Worm (Caenorhabditis elegans): Measurements from ENCODE around the gene mau-8.

Gene mau-8

DNA sequence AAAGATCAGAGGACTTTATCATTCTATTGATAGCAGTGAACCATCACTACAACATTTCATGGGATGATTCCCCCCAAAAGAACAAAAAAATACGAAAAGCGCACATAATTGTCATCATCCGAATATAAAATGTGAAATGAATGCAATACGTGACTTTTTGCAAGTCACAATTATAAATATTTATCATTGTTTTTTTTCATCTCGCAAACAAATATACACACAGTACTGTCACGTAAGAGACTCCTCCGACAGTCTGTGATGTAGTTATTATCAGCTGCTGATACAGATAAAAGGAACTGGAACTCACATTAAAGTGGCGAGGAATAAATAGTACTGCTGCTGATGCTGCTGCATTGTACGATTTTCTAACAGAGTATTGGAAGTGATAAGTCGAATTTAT, 18.6 kb downstream of the mau-8 start:
- no peak for TF ChIP-seq snpc-4 (tag; optimal IDR thresholded peaks at IDR 0.05)

DNA sequence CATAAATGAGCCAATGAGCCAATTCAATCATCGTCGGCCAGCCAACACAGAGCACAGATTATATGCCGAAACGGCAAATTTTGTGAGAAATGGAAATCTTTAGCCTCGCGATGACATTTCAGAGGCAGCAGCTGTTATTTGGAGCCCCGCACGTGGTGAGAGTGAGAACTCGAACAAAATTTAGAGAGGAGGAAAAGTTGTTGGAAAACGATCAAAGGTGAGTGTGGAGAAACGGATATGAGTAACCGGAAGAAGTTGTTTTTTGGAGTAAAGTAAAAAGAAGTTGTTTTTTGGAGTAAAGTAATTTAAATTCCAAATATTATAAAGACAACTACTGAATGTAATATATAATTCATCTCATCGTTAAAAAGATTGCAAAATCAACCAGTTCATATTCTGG, 20.9 kb downstream of the mau-8 start, which contains the start of gene Y62E10A.13:
Y62E10A.13 (minus strand) TSS at position 326 of the 400 bp plus-strand sequence.
- TF ChIP-seq cnd-1 (tag; optimal IDR thresholded peaks at IDR 0.05) (no peak), flh-1 (GFP tag; optimal IDR thresholded peaks at IDR 0.05) (no peak), drap-1 (GFP tag; optimal IDR thresholded peaks at IDR 0.05) (no peak), lin-13 (tag; optimal IDR thresholded peaks at IDR 0.05) (no peak), hlh-1 (tag; optimal IDR thresholded peaks at IDR 0.05) (no peak), unc-120 (tag; optimal IDR thresholded peaks at IDR 0.05; ENCODE audit: poor library complexity, severe bottlenecking) (no peak), ztf-11 (tag; optimal IDR thresholded peaks at IDR 0.05) (no peak), bed-3 (GFP tag; optimal IDR thresholded peaks at IDR 0.05) (no peak), sptf-1 (tag; optimal IDR thresholded peaks at IDR 0.05) (no peak), zip-8 (tag; optimal IDR thresholded peaks at IDR 0.05) (no peak), pha-4 (tag; optimal IDR thresholded peaks at IDR 0.05) (no peak), nhr-12 (tag; optimal IDR thresholded peaks at IDR 0.05) (no peak), mab-5 (tag; optimal IDR thresholded peaks at IDR 0.05) (no peak), unc-39 (tag; optimal IDR thresholded peaks at IDR 0.05) (no peak), ceh-83 (GFP tag; optimal IDR thresholded peaks at IDR 0.05) (no peak), nhr-237 (tag; optimal IDR thresholded peaks at IDR 0.05) (no peak), elt-1 (tag; optimal IDR thresholded peaks at IDR 0.05; ENCODE audit: borderline replicate concordance, insufficient read depth) (no peak)

DNA sequence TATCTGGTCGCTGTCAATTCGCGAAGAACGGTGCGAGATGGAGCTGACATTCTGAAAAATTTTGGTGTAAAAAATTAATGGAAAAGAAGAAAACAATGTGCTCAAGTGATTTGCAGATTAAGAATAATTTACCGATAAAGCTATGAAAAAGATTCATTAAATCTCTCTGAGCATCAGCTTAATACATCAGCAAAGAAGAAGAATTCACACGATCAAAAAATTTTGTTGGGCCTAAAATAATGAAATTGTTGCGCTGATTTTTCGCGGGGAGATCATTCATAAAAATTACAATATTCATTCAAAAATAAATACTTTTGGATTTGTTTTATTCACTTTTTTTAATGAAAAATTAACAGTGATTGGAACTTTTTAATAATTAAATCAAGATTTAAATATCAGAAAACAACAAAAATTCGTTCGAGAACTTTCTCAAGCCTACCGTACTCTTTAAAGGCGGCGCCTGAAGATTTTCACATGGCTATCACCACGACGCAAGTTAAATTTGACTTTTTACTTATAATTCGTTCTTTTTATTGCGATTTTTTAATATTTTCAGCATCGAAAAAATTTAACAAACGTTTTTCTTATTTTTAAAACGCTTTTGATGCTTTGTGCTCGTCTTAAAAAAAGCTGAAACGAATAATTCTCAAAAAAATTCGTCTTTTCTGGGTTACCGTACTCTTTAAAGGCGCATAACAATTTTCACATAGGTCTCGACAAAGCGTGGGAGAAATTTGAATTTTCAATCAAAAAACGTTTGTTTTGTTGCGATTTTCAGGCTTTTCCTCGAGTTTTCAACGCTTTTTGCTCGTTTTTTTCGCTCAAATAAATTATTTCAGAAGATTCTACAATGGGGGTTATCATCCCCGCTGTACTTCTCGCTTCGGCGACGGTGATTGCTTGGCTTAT, 22.9 kb downstream of the mau-8 start, which contains the start of the genes memi-2 and cyp-31A5:
memi-2 (minus strand) TSS at position 51 of the 909 bp plus-strand sequence.
cyp-31A5 (plus strand) TSS at position 834 of the 909 bp plus-strand sequence.
- no peak for TF ChIP-seq nhr-76 (tag; optimal IDR thresholded peaks at IDR 0.05)
- TF ChIP-seq bed-3 (GFP tag; optimal IDR thresholded peaks at IDR 0.05) = no peak
- no peak for TF ChIP-seq sptf-1 (tag; optimal IDR thresholded peaks at IDR 0.05)
- no peak for TF ChIP-seq elt-1 (tag; optimal IDR thresholded peaks at IDR 0.05; ENCODE audit: borderline replicate concordance, insufficient read depth)
- TF ChIP-seq nhr-2 (tag; optimal IDR thresholded peaks at IDR 0.05) = no peak
- no peak for TF ChIP-seq snpc-4 (tag; optimal IDR thresholded peaks at IDR 0.05)

DNA sequence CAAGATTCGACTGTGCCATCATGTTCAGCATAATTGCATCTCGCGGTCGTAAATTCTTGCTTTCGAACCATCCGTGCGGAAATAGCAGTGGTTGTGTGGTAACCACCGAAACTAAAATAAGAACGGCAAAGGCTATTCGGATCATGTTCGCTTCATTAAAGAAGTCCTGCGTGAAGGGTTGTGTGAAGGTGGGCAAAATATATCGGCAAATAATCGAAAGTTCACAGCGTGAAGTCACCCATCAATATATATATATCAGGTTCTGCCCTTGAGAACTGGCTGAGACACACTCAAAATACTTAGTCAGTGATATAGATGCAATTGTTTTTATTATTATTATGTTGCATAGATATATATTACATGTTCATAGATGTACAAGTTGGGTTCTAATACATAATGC, 30.2 kb downstream of the mau-8 start, which contains the start of gene Y62E10A.19:
Y62E10A.19 (minus strand) TSS at position 289 of the 400 bp plus-strand sequence.
- no peak for TF ChIP-seq sem-2 (GFP tag; optimal IDR thresholded peaks at IDR 0.05)
- no peak for TF ChIP-seq ceh-39 (tag; optimal IDR thresholded peaks at IDR 0.05)
- TF ChIP-seq unc-62 (GFP tag; optimal IDR thresholded peaks at IDR 0.05) = no peak
- peak; percentile 7 for TF ChIP-seq blmp-1 (tag; optimal IDR thresholded peaks at IDR 0.05)
- TF ChIP-seq unc-39 (tag; optimal IDR thresholded peaks at IDR 0.05) = no peak
- no peak for TF ChIP-seq nhr-28 (tag; optimal IDR thresholded peaks at IDR 0.05)

DNA sequence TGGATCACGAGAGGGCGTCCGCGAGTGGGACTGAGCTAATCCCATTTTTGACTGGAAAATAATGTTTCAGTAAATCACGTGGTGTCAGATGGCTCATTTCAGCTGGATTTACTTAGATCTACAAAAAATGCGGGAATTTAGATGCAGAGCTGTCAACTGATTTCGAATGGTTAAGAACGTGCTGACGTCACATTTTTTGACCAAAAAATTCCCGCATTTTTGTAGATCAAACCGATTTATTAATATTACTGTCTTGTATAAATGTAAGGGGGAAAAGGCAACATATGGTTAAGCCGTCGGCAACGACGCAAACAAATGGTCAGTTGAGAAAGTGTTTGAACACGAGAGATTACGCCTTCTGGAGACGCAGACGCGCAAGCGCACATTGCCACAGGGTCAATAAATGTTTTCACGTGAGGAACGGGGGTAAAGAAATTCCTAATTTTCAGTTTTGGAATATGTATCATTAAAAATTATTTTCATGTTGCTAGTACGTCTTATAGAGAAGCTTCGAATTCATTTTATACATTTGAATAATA, 35.1 kb downstream of the mau-8 start, which contains the start of gene gcl-1:
gcl-1 (minus strand) TSS at position 51 of the 539 bp plus-strand sequence.
- TF ChIP-seq M03D4.4 (tag; optimal IDR thresholded peaks at IDR 0.05) = no peak
- no peak for TF ChIP-seq nhr-237 (tag; optimal IDR thresholded peaks at IDR 0.05)
- TF ChIP-seq snpc-4 (tag; optimal IDR thresholded peaks at IDR 0.05) = no peak
- peak; percentile 17 for TF ChIP-seq ces-1 (GFP tag; optimal IDR thresholded peaks at IDR 0.05)
- no peak for TF ChIP-seq drap-1 (GFP tag; optimal IDR thresholded peaks at IDR 0.05)
- TF ChIP-seq lsy-2 (tag; optimal IDR thresholded peaks at IDR 0.05) = no peak
- TF ChIP-seq lin-32 (GFP tag; optimal IDR thresholded peaks at IDR 0.05) = no peak
- peak; percentile 7 for TF ChIP-seq hlh-1 (tag; optimal IDR thresholded peaks at IDR 0.05)
- peak; percentile 3 for TF ChIP-seq cnd-1 (tag; optimal IDR thresholded peaks at IDR 0.05)
- no peak for TF ChIP-seq elt-3 (tag; optimal IDR thresholded peaks at IDR 0.05)
- peak; percentile 31 for TF ChIP-seq pha-4 (tag; optimal IDR thresholded peaks at IDR 0.05)
- TF ChIP-seq unc-62 (GFP tag; optimal IDR thresholded peaks at IDR 0.05) = no peak
- no peak for TF ChIP-seq mls-2 (tag; optimal IDR thresholded peaks at IDR 0.05)
- no peak for TF ChIP-seq flh-1 (GFP tag; optimal IDR thresholded peaks at IDR 0.05)
